Worm (Caenorhabditis elegans) whole organism, L1 larva: ENCODE results near the gene kle-2.

Source experiments
- C04F5.9 ChIP-seq: sonication (generic microtip); optimal IDR thresholded peaks from 2 replicates; lab custom pipeline; 2016; ENCODE audit warnings: missing genetic modification characterization, missing compliant biosample characterization
- C16A3.4 ChIP-seq: fragments of 150-350 bp; optimal IDR thresholded peaks from 2 replicates; lab custom pipeline; 2014; ENCODE audit warnings: missing biosample characterization, missing genetic modification characterization
- Y116A8C.19 ChIP-seq: sonication (generic microtip); optimal IDR thresholded peaks from 2 replicates; lab custom pipeline; 2016; ENCODE audit warnings: missing compliant biosample characterization, missing genetic modification characterization, borderline replicate concordance
- alr-1 ChIP-seq: fragments of 200-800 bp; sonication (Bioruptor generic); optimal IDR thresholded peaks from 2 replicates; lab custom pipeline; 2018; ENCODE audit warnings: borderline replicate concordance, mild to moderate bottlenecking, missing genetic modification characterization, missing compliant biosample characterization
- ama-1 ChIP-seq: fragments of 150-350 bp; optimal IDR thresholded peaks from 2 replicates; lab custom pipeline; 2014
- ces-1 ChIP-seq: fragments of 150-350 bp; optimal IDR thresholded peaks from 2 replicates; lab custom pipeline; 2014; ENCODE audit warnings: missing biosample characterization, missing genetic modification reagents, missing genetic modification characterization
- dpl-1 ChIP-seq, 3 experiments: fragments of 150-350 bp in 2 of 3; sonication (generic microtip) in 1 of 3; optimal IDR thresholded peaks; 2 replicates each; lab custom pipeline; 2014 to 2017; ENCODE audit warnings: missing biosample characterization in 3 of 3, missing genetic modification characterization in 3 of 3, missing genetic modification reagents in 3 of 3
- dsc-1 ChIP-seq: sonication (generic microtip); optimal IDR thresholded peaks from 2 replicates; lab custom pipeline; 2016; ENCODE audit warnings: mild to moderate bottlenecking, missing genetic modification characterization, missing compliant biosample characterization
- efl-3 ChIP-seq: fragments of 200-800 bp; sonication (Bioruptor generic); optimal IDR thresholded peaks from 2 replicates; lab custom pipeline; 2018; ENCODE audit warnings: mild to moderate bottlenecking, missing genetic modification characterization, missing compliant biosample characterization
- ets-5 ChIP-seq: fragments of 200-800 bp; sonication (Bioruptor generic); IDR thresholded peaks from 2 replicates; pipeline ENCODE4 v1.3.6; 2022; ENCODE audit warnings: missing genetic modification characterization, missing compliant biosample characterization
- hlh-17 ChIP-seq: fragments of 200-800 bp; sonication (Bioruptor generic); optimal IDR thresholded peaks from 2 replicates; lab custom pipeline; 2018; ENCODE audit warnings: missing genetic modification characterization, mild to moderate bottlenecking, missing compliant biosample characterization, moderate library complexity, borderline replicate concordance
- irx-1 ChIP-seq: sonication (generic microtip); optimal IDR thresholded peaks from 2 replicates; lab custom pipeline; 2016; ENCODE audit warnings: missing genetic modification characterization, missing compliant biosample characterization
- isw-1 ChIP-seq: fragments of 200-800 bp; sonication (Bioruptor generic); IDR thresholded peaks from 2 replicates; pipeline ENCODE4 v1.3.6; 2022; ENCODE audit warnings: missing genetic modification characterization, missing compliant biosample characterization
- jun-1 ChIP-seq: fragments of 150-350 bp; optimal IDR thresholded peaks from 2 replicates; lab custom pipeline; 2014; ENCODE audit warnings: missing biosample characterization, missing genetic modification reagents, missing genetic modification characterization
- lin-14 ChIP-seq: fragments of 200-800 bp; sonication (Bioruptor generic); optimal IDR thresholded peaks from 2 replicates; lab custom pipeline; 2018; ENCODE audit warnings: mild to moderate bottlenecking, missing genetic modification characterization, moderate library complexity, missing compliant biosample characterization
- lin-35 ChIP-seq, 2 experiments: fragments of 150-350 bp; optimal IDR thresholded peaks; 2 replicates each; lab custom pipeline; 2014; ENCODE audit warnings: missing biosample characterization in 2 of 2, missing genetic modification characterization in 2 of 2, missing genetic modification reagents in 2 of 2
- lin-39 ChIP-seq: fragments of 150-350 bp; optimal IDR thresholded peaks from 2 replicates; lab custom pipeline; 2014; ENCODE audit warnings: missing biosample characterization, missing genetic modification reagents, missing genetic modification characterization
- lsy-2 ChIP-seq, 2 experiments: fragments of 150-350 bp; optimal IDR thresholded peaks; 2 replicates each; lab custom pipeline; 2014; ENCODE audit warnings: missing biosample characterization in 2 of 2, missing genetic modification characterization in 2 of 2
- mep-1 ChIP-seq: fragments of 150-350 bp; optimal IDR thresholded peaks from 2 replicates; lab custom pipeline; 2014; ENCODE audit warnings: missing biosample characterization, missing genetic modification characterization
- nhr-11 ChIP-seq: fragments of 150-350 bp; optimal IDR thresholded peaks from 2 replicates; lab custom pipeline; 2014; ENCODE audit warnings: missing biosample characterization, missing genetic modification characterization
- nhr-12 ChIP-seq: sonication (generic microtip); optimal IDR thresholded peaks from 2 replicates; lab custom pipeline; 2017; ENCODE audit warnings: missing biosample characterization, missing genetic modification characterization
- nhr-19 ChIP-seq: fragments of 200-800 bp; sonication (Bioruptor generic); conservative IDR thresholded peaks from 2 replicates; pipeline ENCODE4 v1.3.6; 2022; ENCODE audit warnings: missing genetic modification characterization, missing compliant biosample characterization
- nhr-20 ChIP-seq: sonication (generic microtip); optimal IDR thresholded peaks from 2 replicates; lab custom pipeline; 2016; ENCODE audit warnings: mild to moderate bottlenecking, missing genetic modification characterization, missing compliant biosample characterization
- nhr-71 ChIP-seq: sonication (generic microtip); optimal IDR thresholded peaks from 2 replicates; lab custom pipeline; 2016; ENCODE audit warnings: mild to moderate bottlenecking, missing genetic modification characterization, moderate library complexity, missing compliant biosample characterization
- nhr-84 ChIP-seq: sonication (generic microtip); optimal IDR thresholded peaks from 2 replicates; lab custom pipeline; 2017; ENCODE audit warnings: missing biosample characterization, missing genetic modification characterization
- nhr-85 ChIP-seq: sonication (generic microtip); peaks from one replicate; lab custom pipeline; 2016; ENCODE audit warnings: missing genetic modification characterization, inconsistent platforms, missing compliant biosample characterization
- pax-3 ChIP-seq: fragments of 200-800 bp; sonication (Bioruptor generic); optimal IDR thresholded peaks from 2 replicates; lab custom pipeline; 2018; ENCODE audit warnings: mild to moderate bottlenecking, missing genetic modification characterization, moderate library complexity, missing compliant biosample characterization
- rnt-1 ChIP-seq: sonication (generic microtip); optimal IDR thresholded peaks from 2 replicates; lab custom pipeline; 2016; ENCODE audit warnings: mild to moderate bottlenecking, missing genetic modification characterization, moderate library complexity, missing compliant biosample characterization
- skn-1 ChIP-seq: fragments of 150-350 bp; optimal IDR thresholded peaks from 2 replicates; lab custom pipeline; 2014; ENCODE audit warnings: missing biosample characterization, missing genetic modification characterization
- snpc-4 ChIP-seq: fragments of 150-350 bp; optimal IDR thresholded peaks from 2 replicates; lab custom pipeline; 2014; ENCODE audit warnings: missing biosample characterization, missing genetic modification characterization
- sox-4 ChIP-seq: sonication (generic microtip); optimal IDR thresholded peaks from 2 replicates; lab custom pipeline; 2016; ENCODE audit warnings: missing genetic modification characterization, missing compliant biosample characterization
- swsn-7 ChIP-seq: sonication (generic microtip); optimal IDR thresholded peaks from 2 replicates; lab custom pipeline; 2016; ENCODE audit warnings: missing genetic modification characterization, missing compliant biosample characterization
- tlp-1 ChIP-seq: fragments of 150-350 bp; optimal IDR thresholded peaks from 2 replicates; lab custom pipeline; 2014; ENCODE audit warnings: missing biosample characterization, missing genetic modification characterization
- unc-130 ChIP-seq: fragments of 150-350 bp; optimal IDR thresholded peaks from 2 replicates; lab custom pipeline; 2017; ENCODE audit warnings: missing biosample characterization, missing genetic modification characterization, inconsistent platforms
- unc-62 ChIP-seq: fragments of 150-350 bp; optimal IDR thresholded peaks from 2 replicates; lab custom pipeline; 2014; ENCODE audit warnings: missing biosample characterization, missing genetic modification reagents, missing genetic modification characterization
- unc-86 ChIP-seq: sonication (generic microtip); optimal IDR thresholded peaks from 2 replicates; lab custom pipeline; 2016; ENCODE audit warnings: missing genetic modification characterization, missing compliant biosample characterization
- unc-98 ChIP-seq: fragments of 200-800 bp; sonication (Bioruptor generic); IDR thresholded peaks from 2 replicates; pipeline ENCODE4 v1.3.6; 2022; ENCODE audit warnings: missing genetic modification characterization, missing compliant biosample characterization
- vab-15 ChIP-seq: sonication (generic microtip); optimal IDR thresholded peaks from 2 replicates; lab custom pipeline; 2017; ENCODE audit warnings: missing genotype, mild to moderate bottlenecking, missing genetic modification characterization, missing compliant biosample characterization
- xbp-1 ChIP-seq: sonication (generic microtip); optimal IDR thresholded peaks from 2 replicates; lab custom pipeline; 2016; ENCODE audit warnings: missing genetic modification characterization, missing compliant biosample characterization
- zag-1 ChIP-seq: fragments of 150-350 bp; optimal IDR thresholded peaks from 2 replicates; lab custom pipeline; 2014; ENCODE audit warnings: missing biosample characterization, missing genetic modification characterization
- zip-4 ChIP-seq: fragments of 200-800 bp; sonication (Bioruptor generic); optimal IDR thresholded peaks from 2 replicates; lab custom pipeline; 2018; ENCODE audit warnings: mild to moderate bottlenecking, missing genetic modification characterization, moderate library complexity, missing compliant biosample characterization
- ztf-11 ChIP-seq, 2 experiments: sonication (generic microtip); optimal IDR thresholded peaks; 2 replicates each; lab custom pipeline; 2016 to 2017; ENCODE audit warnings: missing genetic modification characterization in 2 of 2, missing biosample characterization in 1 of 2, missing compliant biosample characterization in 1 of 2

Gene kle-2

DNA sequence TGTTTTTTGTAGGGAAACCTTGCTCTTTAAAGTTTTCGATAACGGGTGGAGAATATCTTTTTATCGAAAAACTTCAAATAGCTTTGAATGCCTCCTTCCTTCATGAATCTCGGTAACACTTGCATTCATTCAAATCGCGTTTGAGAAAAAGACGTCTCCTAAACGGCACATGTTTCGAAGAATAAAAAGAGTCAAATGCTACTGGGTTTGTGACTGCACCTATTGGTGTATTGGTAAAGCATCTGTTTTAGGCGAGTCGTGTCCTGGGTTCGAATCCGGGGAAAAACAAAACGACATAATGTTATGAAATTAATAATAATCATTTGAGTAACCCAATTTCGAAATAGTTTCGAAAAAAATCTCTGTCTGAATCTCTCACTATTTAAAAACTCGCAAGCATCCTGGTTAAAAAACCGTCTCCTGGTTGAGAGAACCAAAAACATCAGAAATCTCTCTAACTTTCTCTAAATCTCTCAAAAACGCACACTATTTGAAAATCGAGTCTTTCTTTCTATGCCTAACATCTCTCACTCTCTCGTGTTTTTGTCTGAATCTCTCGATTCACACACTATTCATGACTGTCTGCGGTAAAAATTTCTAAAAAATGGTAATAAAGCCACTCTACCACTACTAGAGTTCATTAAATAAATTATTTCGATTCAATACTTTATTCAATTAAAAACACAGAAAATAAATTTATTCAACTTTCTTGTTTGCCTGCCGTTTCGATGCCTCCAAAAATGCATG is 24.6 kb downstream of the kle-2 start:
- TF ChIP-seq dsc-1 (tag; lab: Kevin White, UChicago) (peak; percentile 35), nhr-19 (0 out of 2 replicates have a peak, but pooled peaks have one; percentile 18)
- TF ChIP-seq, all 84 proteins: peak for 2; not testable (repeated sequence) for 82

DNA sequence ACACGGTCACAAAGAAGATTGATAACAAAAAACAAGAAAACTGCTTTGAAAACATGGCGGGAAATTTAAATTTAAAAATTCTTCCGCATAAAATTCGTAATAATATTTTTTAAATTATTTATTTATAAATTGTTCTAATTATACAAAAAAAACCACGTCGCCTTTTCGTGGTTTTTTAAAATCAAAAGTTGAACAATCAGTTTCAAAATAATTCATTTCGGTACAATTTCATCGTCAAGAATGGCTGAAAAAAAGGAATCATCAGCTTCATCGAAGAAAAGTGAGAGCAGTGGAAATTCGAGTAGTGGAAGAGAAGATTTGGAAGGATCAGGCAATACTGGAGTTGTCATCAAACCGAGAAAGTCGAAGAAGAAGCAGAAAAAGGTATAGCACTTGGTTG is 27.6 kb downstream of the kle-2 start, which contains the start of the genes F54H12.8 and F54H12.7:
F54H12.8 (minus strand) TSS at position 101 of the 400 bp plus-strand sequence.
F54H12.7 (plus strand) TSS at position 229 of the 400 bp plus-strand sequence.
- TF ChIP-seq jun-1 (tag; lab: Kevin White, UChicago) (no peak), lin-14 (no peak), nhr-84 (tag; lab: Kevin White, UChicago) (no peak), unc-130 (tag; lab: Kevin White, UChicago) (no peak), unc-98 (GFP tag; lab: Robert Waterston, UW) (no peak), hlh-17 (GFP tag; lab: Kevin White, UChicago) (no peak), skn-1 (tag; lab: Kevin White, UChicago) (no peak)
- TF ChIP-seq, all 84 proteins: peak for 0

DNA sequence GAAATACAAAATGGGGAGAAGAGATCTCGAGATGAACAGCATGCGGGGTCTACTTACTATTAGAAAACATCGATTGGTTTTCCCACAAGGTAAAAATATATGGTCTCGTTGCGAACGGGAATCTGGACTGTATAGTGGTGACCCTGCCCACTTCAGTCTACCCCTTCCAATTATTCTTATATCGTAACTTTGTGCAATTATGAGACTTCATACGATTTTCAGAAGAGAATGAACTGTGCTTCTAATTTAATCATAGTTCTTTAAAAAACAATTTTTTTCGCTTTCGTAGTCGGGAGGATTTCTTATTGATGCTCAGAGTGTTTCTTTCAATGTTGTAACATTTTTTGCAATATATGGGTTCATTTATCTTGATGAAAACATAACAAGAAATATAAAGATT is 30.5 kb downstream of the kle-2 start, which contains the start of gene F54H12.5:
F54H12.5 (minus strand) TSS at position 101 of the 400 bp plus-strand sequence.
- TF ChIP-seq nhr-71 (tag; lab: Kevin White, UChicago) = peak; percentile 5
- TF ChIP-seq lsy-2 (tag; optimal IDR thresholded peaks at IDR 0.05; lab: Kevin White, UChicago) = peak in 1 of 2 experiments; percentile 29
- TF ChIP-seq unc-86 (tag; lab: Kevin White, UChicago) = no peak

DNA sequence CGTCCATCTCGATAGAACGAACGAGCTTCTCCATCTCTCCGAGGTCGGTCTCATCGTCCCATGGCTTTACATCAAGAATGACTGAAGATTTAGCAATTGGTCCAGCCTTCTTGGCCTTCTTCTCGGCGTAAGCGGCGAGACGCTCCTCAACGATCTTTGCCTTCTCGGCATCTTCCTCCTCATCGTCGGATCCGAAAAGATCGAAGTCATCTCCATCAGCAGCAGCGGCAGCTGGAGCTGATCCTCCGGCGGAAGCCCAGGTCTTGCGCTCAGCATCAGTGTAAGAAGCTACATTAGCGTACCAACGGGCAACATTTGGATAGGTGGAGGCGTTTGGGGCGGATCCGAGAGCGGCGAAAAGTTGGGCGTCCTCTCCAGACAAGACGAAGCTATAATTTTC is 31.2 kb downstream of the kle-2 start:
- TF ChIP-seq isw-1 (no peak), snpc-4 (tag; lab: Kevin White, UChicago) (no peak), nhr-12 (tag; lab: Kevin White, UChicago) (no peak), lin-35 (GFP tag; optimal IDR thresholded peaks at IDR 0.05; lab: Kevin White, UChicago) (no peak), skn-1 (tag; lab: Kevin White, UChicago) (no peak), mep-1 (no peak), xbp-1 (tag; lab: Kevin White, UChicago) (no peak), zip-4 (GFP tag; lab: Kevin White, UChicago) (no peak), Y116A8C.19 (no peak), nhr-85 (tag; lab: Kevin White, UChicago) (no peak), efl-3 (no peak)

ce11 chrIII:7973201-7973767 is 31.8 kb downstream of the kle-2 start, which contains the start of the genes eef-1B.1 and aco-2:
TSS of gene eef-1B.1 (minus strand) at chrIII:7973386.
TSS of gene aco-2 (plus strand) at chrIII:7973717.
- TF ChIP-seq tlp-1 (tag; lab: Kevin White, UChicago) (no peak), C16A3.4 (tag; lab: Kevin White, UChicago) (peak; percentile 96), lin-39 (tag; lab: Kevin White, UChicago) (peak; percentile 69), efl-3 (no peak), ets-5 (no peak), sox-4 (tag; lab: Kevin White, UChicago) (peak; percentile 70), lsy-2 (tag; optimal IDR thresholded peaks at IDR 0.05; lab: Kevin White, UChicago) (peak; percentile 94 to 96), skn-1 (tag; lab: Kevin White, UChicago) (peak; percentile 90), zip-4 (GFP tag; lab: Kevin White, UChicago) (peak; percentile 83), nhr-85 (tag; lab: Kevin White, UChicago) (peak; percentile 97), irx-1 (tag; lab: Kevin White, UChicago) (peak; percentile 78), C04F5.9 (peak; percentile 69), vab-15 (peak; percentile 33), swsn-7 (tag; lab: Kevin White, UChicago) (peak; percentile 95), dpl-1 (GFP tag; optimal IDR thresholded peaks at IDR 0.05; lab: Kevin White, UChicago) (peak; percentile 87 to 90 (median 88)), nhr-11 (tag; lab: Kevin White, UChicago) (peak; percentile 43), ces-1 (GFP tag; lab: Kevin White, UChicago) (no peak), pax-3 (peak; percentile 78), alr-1 (tag; lab: Kevin White, UChicago) (no peak), unc-130 (tag; lab: Kevin White, UChicago) (peak; percentile 98), nhr-71 (tag; lab: Kevin White, UChicago) (peak; percentile 96), zag-1 (tag; lab: Kevin White, UChicago) (peak; percentile 2), nhr-19 (peak; percentile 96), rnt-1 (tag; lab: Kevin White, UChicago) (peak; percentile 95), unc-62 (GFP tag; lab: Kevin White, UChicago) (no peak), ama-1 (lab: Kevin White, UChicago) (peak; percentile 53), nhr-20 (tag; lab: Kevin White, UChicago) (peak; percentile 97), ztf-11 (tag; optimal IDR thresholded peaks at IDR 0.05; lab: Kevin White, UChicago) (peak in 1 of 2 experiments; percentile 70)
